Worm (Caenorhabditis elegans): ENCODE results near the gene Y55D5A.1.

DNA sequence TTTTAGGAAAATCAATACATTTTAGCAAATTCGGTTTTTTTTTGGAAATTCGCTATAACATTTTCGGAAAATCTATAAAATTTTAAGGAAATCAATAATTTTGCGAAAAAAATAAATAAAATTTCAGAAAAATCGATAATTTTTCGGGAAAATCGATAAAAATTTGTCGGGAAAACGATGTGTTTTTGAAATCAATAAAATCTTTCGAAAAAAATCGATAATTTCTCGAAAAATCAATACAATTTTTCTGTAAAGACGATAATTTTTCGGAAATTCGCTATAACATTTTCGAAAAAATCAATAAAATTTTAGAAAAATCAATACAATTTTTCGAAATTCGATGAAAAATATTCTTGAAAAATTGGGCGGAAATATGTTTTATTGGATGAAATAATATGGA is 20.4 kb upstream of the Y55D5A.1 start:
- TF ChIP-seq ama-1 (optimal IDR thresholded peaks at IDR 0.05): no peak
- TF ChIP-seq nhr-23 (tag; optimal IDR thresholded peaks at IDR 0.05): no peak
- TF ChIP-seq ztf-4 (tag; optimal IDR thresholded peaks at IDR 0.05): no peak
- TF ChIP-seq elt-1 (tag; optimal IDR thresholded peaks at IDR 0.05): no peak
- no peak for TF ChIP-seq unc-62 (GFP tag; optimal IDR thresholded peaks at IDR 0.05)
- no peak for TF ChIP-seq ztf-11 (tag; optimal IDR thresholded peaks at IDR 0.05)
- TF ChIP-seq zag-1 (tag; optimal IDR thresholded peaks at IDR 0.05): no peak
- TF ChIP-seq nhr-10 (tag; optimal IDR thresholded peaks at IDR 0.05): no peak
- TF ChIP-seq alr-1 (tag; optimal IDR thresholded peaks at IDR 0.05): no peak
- TF ChIP-seq nhr-11 (tag; optimal IDR thresholded peaks at IDR 0.05): no peak
- TF ChIP-seq mdl-1 (tag; optimal IDR thresholded peaks at IDR 0.05): no peak
- no peak for TF ChIP-seq lin-39 (tag; optimal IDR thresholded peaks at IDR 0.05)
